Fruit fly (Drosophila melanogaster): Measurements from ENCODE around the gene Sec16.

The Sec16 gene

dm6 chrX:12582984-12583869 is 12.6 kb upstream of the Sec16 start, which contains the start of gene Pits (continued):
- TF ChIP-seq CG34422 (GFP tag; IDR thresholded peaks at IDR 0.05) (peak; percentile 86), lov (optimal IDR thresholded peaks at IDR 0.05) (no peak), lov (GFP tag; IDR thresholded peaks at IDR 0.05) (no peak), shn (GFP tag; optimal IDR thresholded peaks at IDR 0.05) (peak; percentile 40), CG10321 (GFP tag; IDR thresholded peaks at IDR 0.05) (peak; percentile 52; the same call in 1 of the 2 replicates), bigmax (GFP tag; optimal IDR thresholded peaks at IDR 0.05) (peak; percentile 52), Abd-B (GFP tag; optimal IDR thresholded peaks at IDR 0.05) (peak; percentile 27), MESR4 (GFP tag; optimal IDR thresholded peaks at IDR 0.05) (peak; percentile 81), CG9609 (GFP tag; optimal IDR thresholded peaks at IDR 0.05) (no peak), CG11085 (GFP tag; IDR thresholded peaks at IDR 0.05) (peak; percentile 66), CG12219 (GFP tag; optimal IDR thresholded peaks at IDR 0.05) (peak; percentile 42), ftz-f1 (GFP tag; optimal IDR thresholded peaks at IDR 0.05) (peak; percentile 91), D19B (GFP tag; optimal IDR thresholded peaks at IDR 0.05) (peak; percentile 14), Hmr (GFP tag; optimal IDR thresholded peaks at IDR 0.05) (peak; percentile 79), CG6765 (GFP tag; optimal IDR thresholded peaks at IDR 0.05) (peak; percentile 33), sr (GFP tag; IDR thresholded peaks at IDR 0.05) (peak; percentile 78; the same call in 2 of the 3 replicates), sc (optimal IDR thresholded peaks at IDR 0.05) (no peak), sc (GFP tag; optimal IDR thresholded peaks at IDR 0.05) (no peak), mirr (GFP tag; optimal IDR thresholded peaks at IDR 0.05) (peak; percentile 83), CG31441 (GFP tag; IDR thresholded peaks at IDR 0.05) (0 out of 2 replicates have a peak, but pooled peaks have one; percentile 7), run (tag; optimal IDR thresholded peaks at IDR 0.05) (peak; percentile 19), fd64A (GFP tag; optimal IDR thresholded peaks at IDR 0.05) (peak; percentile 48), Ptx1 (GFP tag; IDR thresholded peaks at IDR 0.05) (peak; percentile 61), tgo (GFP tag; IDR thresholded peaks at IDR 0.05) (peak; percentile 41; the same call in 2 of the 3 replicates), CG10959 (GFP tag; IDR thresholded peaks at IDR 0.05) (no peak), CG30431 (GFP tag; optimal IDR thresholded peaks at IDR 0.05) (no peak), gro (GFP tag; optimal IDR thresholded peaks at IDR 0.05) (peak; percentile 87), MTF-1 (GFP tag; optimal IDR thresholded peaks at IDR 0.05; ENCODE audit: borderline replicate concordance) (peak; percentile 80), Sry-δ (GFP tag; optimal IDR thresholded peaks at IDR 0.05) (peak; percentile 46), zf30C (GFP tag; optimal IDR thresholded peaks at IDR 0.05) (peak; percentile 31), Adf1 (GFP tag; IDR thresholded peaks at IDR 0.05) (peak; percentile 93), Hmx (GFP tag; optimal IDR thresholded peaks at IDR 0.05) (no peak), CG10366 (GFP tag; IDR thresholded peaks at IDR 0.05) (no peak), CG10543 (GFP tag; optimal IDR thresholded peaks at IDR 0.05) (peak; percentile 92), bcd (GFP tag; optimal IDR thresholded peaks at IDR 0.05) (peak; percentile 26), CG9437 (GFP tag; optimal IDR thresholded peaks at IDR 0.05) (peak; percentile 24), CG7987 (GFP tag; optimal IDR thresholded peaks at IDR 0.05) (peak; percentile 90), CG9727 (GFP tag; optimal IDR thresholded peaks at IDR 0.05) (peak; percentile 43), CG2889 (GFP tag; IDR thresholded peaks at IDR 0.05) (no peak), CG7372 (GFP tag; IDR thresholded peaks at IDR 0.05) (no peak; the same call in 1 of the 2 replicates), NFAT (GFP tag; IDR thresholded peaks at IDR 0.05) (peak; percentile 66; the same call in 1 of the 2 replicates), ara (GFP tag; IDR thresholded peaks at IDR 0.05) (peak; percentile 62), Asciz (GFP tag; optimal IDR thresholded peaks at IDR 0.05) (no peak), ATbp (GFP tag; optimal IDR thresholded peaks at IDR 0.05) (no peak), ken (GFP tag; IDR thresholded peaks at IDR 0.05) (peak; percentile 9; the same call in 2 of the 3 replicates), lbe (GFP tag; optimal IDR thresholded peaks at IDR 0.05) (no peak), Optix (GFP tag; IDR thresholded peaks at IDR 0.05) (no peak), crol (GFP tag; IDR thresholded peaks at IDR 0.05) (0 out of 2 replicates have a peak, but pooled peaks have one; percentile 53), Ada2b (GFP tag; IDR thresholded peaks at IDR 0.05) (0 out of 2 replicates have a peak, but pooled peaks have one; percentile 9)
